Worm (Caenorhabditis elegans): ENCODE results near the gene nhr-158.

DNA sequence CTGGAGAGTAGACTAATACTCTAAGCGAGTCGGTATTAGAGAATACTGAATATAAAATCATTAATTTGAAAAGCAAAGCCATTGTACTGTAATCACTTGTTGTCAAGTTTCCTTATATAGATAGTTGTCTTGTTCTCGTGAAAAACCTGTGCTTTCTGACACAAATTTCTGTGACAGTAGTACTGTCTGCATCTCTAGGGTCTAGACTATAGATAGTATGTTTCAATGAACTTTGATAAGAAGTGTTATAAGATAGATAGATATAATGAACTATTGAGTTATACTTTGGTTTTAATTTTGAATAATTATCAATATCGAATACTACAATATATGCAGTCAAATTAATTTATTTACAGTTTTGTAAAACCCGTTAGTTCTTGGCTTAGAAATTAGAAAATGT, 30.0 kb downstream of the nhr-158 start, which contains the start of gene ugt-32:
- TF ChIP-seq W03F9.2 (tag; optimal IDR thresholded peaks at IDR 0.05), result no peak
- no peak for TF ChIP-seq him-1 (tag; optimal IDR thresholded peaks at IDR 0.05)
- no peak for TF ChIP-seq dao-5 (tag; optimal IDR thresholded peaks at IDR 0.05)

Measured in whole organism, L4/young adult.